Worm (Caenorhabditis elegans): ENCODE data around the gene C36E8.6.
A peak's percentile ranks its signal among the peaks of the same experiment; 100 is the strongest.

Gene C36E8.6

ce11 chrIII:3953235-3953634, 34.6 kb upstream of the C36E8.6 start (continued):
- TF ChIP-seq ctbp-1 (GFP tag; IDR thresholded peaks at IDR 0.05) = peak; percentile 47; the same call in 1 of the 2 replicates
- TF ChIP-seq lir-3 (tag; optimal IDR thresholded peaks at IDR 0.05) = no peak
- TF ChIP-seq lin-29 (GFP tag; IDR thresholded peaks at IDR 0.05) = no peak
- no peak for TF ChIP-seq sdz-12 (GFP tag; optimal IDR thresholded peaks at IDR 0.05)
- TF ChIP-seq nhr-102 (tag; optimal IDR thresholded peaks at IDR 0.05) = peak; percentile 36
- TF ChIP-seq nhr-11 (tag; optimal IDR thresholded peaks at IDR 0.05) = peak; percentile 43
- TF ChIP-seq daf-16 (GFP tag; optimal IDR thresholded peaks at IDR 0.05) = no peak
- TF ChIP-seq daf-16 (tag; optimal IDR thresholded peaks at IDR 0.05) = peak; percentile 34
- peak; percentile 96 for TF ChIP-seq hlh-30 (tag; optimal IDR thresholded peaks at IDR 0.05; ENCODE audit: insufficient read depth)
- TF ChIP-seq ceh-28 (tag; optimal IDR thresholded peaks at IDR 0.05) = peak; percentile 2
- no peak for TF ChIP-seq ceh-32 (tag; optimal IDR thresholded peaks at IDR 0.05; ENCODE audit: poor library complexity)
- peak; percentile 1 to 65 for TF ChIP-seq lsy-2 (tag; optimal IDR thresholded peaks at IDR 0.05)
- TF ChIP-seq F37D6.2 (tag; optimal IDR thresholded peaks at IDR 0.05) = peak; percentile 9
- TF ChIP-seq madf-9 (GFP tag; conservative IDR thresholded peaks at IDR 0.05) = 0 out of 2 replicates have a peak, but pooled peaks have one; percentile 33
- TF ChIP-seq zip-2 (tag; optimal IDR thresholded peaks at IDR 0.05) = no peak
- peak; percentile 69 for TF ChIP-seq dmd-6 (GFP tag; IDR thresholded peaks at IDR 0.05)
- peak; percentile 57 for TF ChIP-seq nhr-77 (tag; optimal IDR thresholded peaks at IDR 0.05)
- no peak for TF ChIP-seq arid-1 (GFP tag; conservative IDR thresholded peaks at IDR 0.05)

- TF ChIP-seq ZK337.2 (GFP tag; IDR thresholded peaks at IDR 0.05) (no peak), nhr-11 (tag; optimal IDR thresholded peaks at IDR 0.05) (peak; percentile 63), dmd-9 (GFP tag; IDR thresholded peaks at IDR 0.05) (no peak), unc-62 (GFP tag; optimal IDR thresholded peaks at IDR 0.05 in 1 of 2) (peak in 1 of 2 experiments; percentile 60), unc-62 (tag; optimal IDR thresholded peaks at IDR 0.05) (no peak), hlh-30 (tag; optimal IDR thresholded peaks at IDR 0.05; ENCODE audit: insufficient read depth) (peak; percentile 96), zag-1 (tag; optimal IDR thresholded peaks at IDR 0.05) (no peak), zfp-2 (tag; optimal IDR thresholded peaks at IDR 0.05) (no peak), zfp-3 (GFP tag; conservative IDR thresholded peaks at IDR 0.05) (no peak), tra-1 (GFP tag; IDR thresholded peaks at IDR 0.05) (no peak), aha-1 (tag) (peak; percentile 96), ceh-20 (GFP tag; IDR thresholded peaks at IDR 0.05) (no peak), jun-1 (tag; optimal IDR thresholded peaks at IDR 0.05) (no peak), lin-13 (GFP tag; optimal IDR thresholded peaks at IDR 0.05) (no peak), ama-1 (optimal IDR thresholded peaks at IDR 0.05) (peak; percentile 27), ctbp-1 (GFP tag; IDR thresholded peaks at IDR 0.05) (peak; percentile 47; the same call in 1 of the 2 replicates), egl-43 (GFP tag; IDR thresholded peaks at IDR 0.05) (no peak), hlh-11 (tag; optimal IDR thresholded peaks at IDR 0.05) (peak; percentile 78), zip-2 (tag; optimal IDR thresholded peaks at IDR 0.05) (no peak), nhr-6 (tag; optimal IDR thresholded peaks at IDR 0.05) (no peak), lsy-2 (tag; optimal IDR thresholded peaks at IDR 0.05) (peak in 1 of 2 experiments; percentile 69), mdl-1 (tag; optimal IDR thresholded peaks at IDR 0.05) (peak; percentile 70 to 84), dmd-6 (GFP tag; IDR thresholded peaks at IDR 0.05) (0 out of 2 replicates have a peak, but pooled peaks have one; percentile 20), nhr-28 (tag; optimal IDR thresholded peaks at IDR 0.05) (peak; percentile 52), hif-1 (tag; optimal IDR thresholded peaks at IDR 0.05) (peak; percentile 17 to 91), Y75B8A.6 (GFP tag; IDR thresholded peaks at IDR 0.05) (no peak), ceh-32 (tag; optimal IDR thresholded peaks at IDR 0.05; ENCODE audit: poor library complexity) (no peak), nhr-102 (tag; optimal IDR thresholded peaks at IDR 0.05) (no peak), php-3 (GFP tag; IDR thresholded peaks at IDR 0.05) (no peak), cey-2 (tag; optimal IDR thresholded peaks at IDR 0.05; ENCODE audit: borderline replicate concordance, insufficient read depth) (no peak), mxl-3 (GFP tag; optimal IDR thresholded peaks at IDR 0.05) (peak; percentile 55), mep-1 (tag; optimal IDR thresholded peaks at IDR 0.05) (peak; percentile 49), dpl-1 (GFP tag; optimal IDR thresholded peaks at IDR 0.05) (peak; percentile 10), vab-7 (GFP tag; IDR thresholded peaks at IDR 0.05) (no peak), lin-38 (GFP tag; IDR thresholded peaks at IDR 0.05) (no peak), T20F7.1 (GFP tag; optimal IDR thresholded peaks at IDR 0.05) (no peak), nhr-48 (tag; optimal IDR thresholded peaks at IDR 0.05) (peak; percentile 72), mes-2 (tag; optimal IDR thresholded peaks at IDR 0.05; ENCODE audit: poor library complexity, severe bottlenecking) (no peak), spr-1 (tag; optimal IDR thresholded peaks at IDR 0.05) (no peak)
Observed at ce11 chrIII:3954220-3954619, 33.6 kb upstream of the C36E8.6 start.

Measured in whole organism, L4 larva.